Fruit fly (Drosophila melanogaster) whole organism, embryonic: Measurements from ENCODE around the gene Acph-1.

Source experiments
- ATbp ChIP-seq: fragments of 200-800 bp; sonication (Bioruptor generic); optimal IDR thresholded peaks from 2 replicates; lab custom pipeline; 2017; ENCODE audit warnings: missing biosample characterization, mild to moderate bottlenecking, missing genetic modification characterization, missing genetic modification reagents
- Asciz ChIP-seq: fragments of 200-800 bp; sonication (Bioruptor generic); optimal IDR thresholded peaks from 2 replicates; lab custom pipeline; 2017; ENCODE audit warnings: missing biosample characterization, mild to moderate bottlenecking, missing genetic modification characterization, missing genetic modification reagents
- Atf3 ChIP-seq: fragments of 200-800 bp; sonication (Bioruptor generic); optimal IDR thresholded peaks from 3 replicates; lab custom pipeline; 2016; ENCODE audit warnings: missing biosample characterization, missing genetic modification characterization
- CG10366 ChIP-seq: fragments of 200-800 bp; sonication (Bioruptor generic); IDR thresholded peaks from 2 replicates; pipeline ENCODE4 v1.3.6; 2022; ENCODE audit warnings: missing biosample characterization, missing genetic modification characterization
- CG10462 ChIP-seq: fragments of 200-800 bp; sonication (Bioruptor generic); optimal IDR thresholded peaks from 2 replicates; lab custom pipeline; 2016; ENCODE audit warnings: missing biosample characterization, missing genetic modification characterization
- CG11247 ChIP-seq: fragments of 200-800 bp; sonication (Bioruptor generic); IDR thresholded peaks from 2 replicates; pipeline ENCODE4 v1.3.6; 2022; ENCODE audit warnings: missing biosample characterization, missing genetic modification characterization
- CG12104 ChIP-seq: fragments of 200-800 bp; sonication (Bioruptor generic); optimal IDR thresholded peaks from 3 replicates; lab custom pipeline; 2016; ENCODE audit warnings: missing biosample characterization, missing genetic modification characterization
- CG12769 ChIP-seq: fragments of 200-800 bp; sonication (Bioruptor generic); optimal IDR thresholded peaks from 2 replicates; lab custom pipeline; 2019; ENCODE audit warnings: missing biosample characterization, mild to moderate bottlenecking, missing genetic modification characterization, moderate library complexity
- CG12942 ChIP-seq: fragments of 200-800 bp; sonication (Bioruptor generic); optimal IDR thresholded peaks from 3 replicates; lab custom pipeline; 2016; ENCODE audit warnings: missing biosample characterization, missing genetic modification characterization
- CG13296 ChIP-seq: fragments of 200-800 bp; sonication (Bioruptor generic); optimal IDR thresholded peaks from 3 replicates; lab custom pipeline; 2018; ENCODE audit warnings: missing biosample characterization, mild to moderate bottlenecking, missing genetic modification characterization
- CG14441 ChIP-seq: fragments of 200-800 bp; sonication (Bioruptor generic); IDR thresholded peaks from 2 replicates; pipeline ENCODE4 v1.3.6; 2022; ENCODE audit warnings: missing biosample characterization, missing genetic modification characterization
- CG17361 ChIP-seq: fragments of 200-800 bp; sonication (Bioruptor generic); IDR thresholded peaks from 3 replicates; pipeline ENCODE4 v1.3.6; 2022; ENCODE audit warnings: missing biosample characterization, missing genetic modification characterization
- CG18476 ChIP-seq: fragments of 200-800 bp; sonication (Bioruptor generic); optimal IDR thresholded peaks from 2 replicates; lab custom pipeline; 2016; ENCODE audit warnings: missing biosample characterization, mild to moderate bottlenecking, missing genetic modification characterization
- CG2129 ChIP-seq: fragments of 200-800 bp; sonication (Bioruptor generic); IDR thresholded peaks from 2 replicates; pipeline ENCODE4 v1.3.6; 2022; ENCODE audit warnings: missing biosample characterization, missing genetic modification characterization; ENCODE audit not compliant: partially characterized antibody
- CG2678 ChIP-seq: fragments of 200-800 bp; sonication (Bioruptor generic); optimal IDR thresholded peaks from 3 replicates; lab custom pipeline; 2019; ENCODE audit warnings: missing biosample characterization, mild to moderate bottlenecking, missing genetic modification characterization, moderate library complexity
- CG32772 ChIP-seq: fragments of 200-800 bp; sonication (Bioruptor generic); IDR thresholded peaks from 2 replicates; pipeline ENCODE4 v1.3.6; 2022; ENCODE audit warnings: missing biosample characterization, missing genetic modification characterization
- CG34422 ChIP-seq: fragments of 200-800 bp; sonication (Bioruptor generic); IDR thresholded peaks from 3 replicates; pipeline ENCODE4 v1.3.6; 2022; ENCODE audit warnings: missing biosample characterization, missing genetic modification characterization
- CG3995 ChIP-seq: fragments of 200-800 bp; sonication (Bioruptor generic); optimal IDR thresholded peaks from 3 replicates; lab custom pipeline; 2016; ENCODE audit warnings: missing biosample characterization, missing genetic modification characterization
- CG4854 ChIP-seq: fragments of 200-800 bp; sonication (Bioruptor generic); optimal IDR thresholded peaks from 2 replicates; lab custom pipeline; 2016; ENCODE audit warnings: missing biosample characterization, missing genetic modification characterization, inconsistent platforms
- CG8281 ChIP-seq: fragments of 200-800 bp; sonication (Bioruptor generic); optimal IDR thresholded peaks from 2 replicates; lab custom pipeline; 2018; ENCODE audit warnings: missing biosample characterization, mild to moderate bottlenecking, missing genetic modification characterization, moderate library complexity
- CG8388 ChIP-seq: fragments of 200-800 bp; sonication (Bioruptor generic); optimal IDR thresholded peaks from 2 replicates; lab custom pipeline; 2019; ENCODE audit warnings: missing biosample characterization, mild to moderate bottlenecking, missing genetic modification characterization, moderate library complexity
- CG9727 ChIP-seq: fragments of 200-800 bp; sonication (Bioruptor generic); optimal IDR thresholded peaks from 3 replicates; lab custom pipeline; 2017; ENCODE audit warnings: missing biosample characterization, mild to moderate bottlenecking, missing genetic modification characterization
- CG9797 ChIP-seq: fragments of 200-800 bp; sonication (Bioruptor generic); optimal IDR thresholded peaks from 3 replicates; lab custom pipeline; 2018; ENCODE audit warnings: missing biosample characterization, mild to moderate bottlenecking, missing genetic modification characterization
- H2.0 ChIP-seq: fragments of 200-800 bp; sonication (Bioruptor generic); IDR thresholded peaks from 2 replicates; pipeline ENCODE4 v1.3.6; 2022; ENCODE audit warnings: missing biosample characterization, missing genetic modification characterization
- HLH3B ChIP-seq: fragments of 200-800 bp; sonication (Bioruptor generic); IDR thresholded peaks from 2 replicates; pipeline ENCODE4 v1.3.6; 2022; ENCODE audit warnings: missing biosample characterization, missing genetic modification characterization
- Mad ChIP-seq: fragments of 200-800 bp; sonication (Bioruptor generic); optimal IDR thresholded peaks from 2 replicates; lab custom pipeline; 2016; ENCODE audit warnings: missing biosample characterization, missing genetic modification characterization
- Mes4 ChIP-seq: fragments of 200-800 bp; sonication (Bioruptor generic); optimal IDR thresholded peaks from 2 replicates; lab custom pipeline; 2016; ENCODE audit warnings: missing biosample characterization, missing genetic modification characterization
- Optix ChIP-seq: fragments of 200-800 bp; sonication (Bioruptor generic); IDR thresholded peaks from 3 replicates; pipeline ENCODE4 v1.3.6; 2022; ENCODE audit warnings: missing biosample characterization, missing genetic modification characterization
- Poxn ChIP-seq: fragments of 200-800 bp; sonication (Bioruptor generic); IDR thresholded peaks from 2 replicates; pipeline ENCODE4 v1.3.6; 2022; ENCODE audit warnings: missing biosample characterization, missing genetic modification characterization
- Sox102F ChIP-seq: fragments of 200-800 bp; sonication (Bioruptor generic); optimal IDR thresholded peaks from 2 replicates; lab custom pipeline; 2018; ENCODE audit warnings: missing biosample characterization, mild to moderate bottlenecking, missing genetic modification characterization, moderate library complexity
- al ChIP-seq: fragments of 200-800 bp; sonication (Bioruptor generic); IDR thresholded peaks from 2 replicates; pipeline ENCODE4 v1.3.6; 2022; ENCODE audit warnings: missing biosample characterization, missing genetic modification characterization
- bcd ChIP-seq: fragments of 200-800 bp; sonication (Bioruptor generic); optimal IDR thresholded peaks from 2 replicates; lab custom pipeline; 2017; ENCODE audit warnings: missing biosample characterization, mild to moderate bottlenecking, missing genetic modification characterization
- ci ChIP-seq: fragments of 200-800 bp; sonication (Bioruptor generic); IDR thresholded peaks from 3 replicates; pipeline ENCODE4 v1.3.6; 2022; ENCODE audit warnings: missing biosample characterization, missing genetic modification characterization
- dmrt11E ChIP-seq: fragments of 200-800 bp; sonication (Bioruptor generic); optimal IDR thresholded peaks from 3 replicates; lab custom pipeline; 2018; ENCODE audit warnings: missing biosample characterization, mild to moderate bottlenecking, missing genetic modification characterization, moderate library complexity
- esg ChIP-seq: fragments of 200-800 bp; sonication (Bioruptor generic); conservative IDR thresholded peaks from 2 replicates; pipeline ENCODE4 v1.3.6; 2022; ENCODE audit warnings: missing biosample characterization, missing genetic modification characterization
- ewg ChIP-seq: fragments of 200-800 bp; sonication (Bioruptor generic); optimal IDR thresholded peaks from 3 replicates; lab custom pipeline; 2017; ENCODE audit warnings: mild to moderate bottlenecking, missing biosample characterization, missing genetic modification reagents, missing genetic modification characterization
- fd102C ChIP-seq: fragments of 200-800 bp; sonication (Bioruptor generic); optimal IDR thresholded peaks from 2 replicates; lab custom pipeline; 2018; ENCODE audit warnings: missing biosample characterization, mild to moderate bottlenecking, missing genetic modification characterization, moderate library complexity
- gt ChIP-seq: fragments of 200-800 bp; sonication (Bioruptor generic); IDR thresholded peaks from 2 replicates; pipeline ENCODE4 v1.3.6; 2022; ENCODE audit warnings: missing biosample characterization, missing genetic modification characterization
- h ChIP-seq: fragments of >200 bp; optimal IDR thresholded peaks from 2 replicates; lab custom pipeline; 2017
- hth ChIP-seq: fragments of >200 bp; optimal IDR thresholded peaks from 2 replicates; lab custom pipeline; 2017; ENCODE audit warnings: inconsistent platforms
- insv ChIP-seq, 2 experiments: fragments of 200-800 bp; sonication (Bioruptor generic); optimal IDR thresholded peaks; 3 replicates each; lab custom pipeline; 2016 to 2018; ENCODE audit warnings: missing biosample characterization in 2 of 2, missing genetic modification characterization in 2 of 2
- jumu ChIP-seq: fragments of 200-800 bp; sonication (Bioruptor generic); optimal IDR thresholded peaks from 3 replicates; lab custom pipeline; 2016; ENCODE audit warnings: missing biosample characterization, missing genetic modification characterization
- kah ChIP-seq: fragments of 200-800 bp; sonication (Bioruptor generic); optimal IDR thresholded peaks from 2 replicates; lab custom pipeline; 2018; ENCODE audit warnings: missing biosample characterization, mild to moderate bottlenecking, missing genetic modification characterization
- kni ChIP-seq: fragments of 200-800 bp; sonication (Bioruptor generic); optimal IDR thresholded peaks from 3 replicates; lab custom pipeline; 2017; ENCODE audit warnings: mild to moderate bottlenecking, missing biosample characterization, missing genetic modification reagents, missing genetic modification characterization
- lov ChIP-seq, 2 experiments: fragments of 200-800 bp in 1 of 2; fragments of >200 bp in 1 of 2; sonication (Bioruptor generic) in 1 of 2; IDR thresholded peaks in 1 of 2; optimal IDR thresholded peaks in 1 of 2; 2 replicates in 1 of 2; 3 replicates in 1 of 2; pipeline versions ENCODE4 v1.3.6 to Lab custom; 2017 to 2022; ENCODE audit warnings: missing biosample characterization in 1 of 2, missing genetic modification characterization in 1 of 2
- org-1 ChIP-seq: fragments of 200-800 bp; sonication (Bioruptor generic); optimal IDR thresholded peaks from 2 replicates; lab custom pipeline; 2017; ENCODE audit warnings: missing biosample characterization, missing genetic modification characterization
- ranshi ChIP-seq: fragments of 200-800 bp; sonication (Bioruptor generic); IDR thresholded peaks from 2 replicates; pipeline ENCODE4 v1.3.6; 2022; ENCODE audit warnings: missing biosample characterization, missing genetic modification characterization
- sc ChIP-seq, 3 experiments: fragments of >200 bp in 2 of 3; fragments of 200-800 bp in 1 of 3; sonication (Bioruptor generic) in 1 of 3; optimal IDR thresholded peaks; 2 replicates in 2 of 3; 3 replicates in 1 of 3; lab custom pipeline; 2017; ENCODE audit warnings: mild to moderate bottlenecking in 1 of 3, missing biosample characterization in 1 of 3, missing genetic modification characterization in 1 of 3, missing genetic modification reagents in 1 of 3
- sug ChIP-seq: fragments of 200-800 bp; optimal IDR thresholded peaks from 2 replicates; lab custom pipeline; 2019; ENCODE audit warnings: missing biosample characterization, mild to moderate bottlenecking, missing genetic modification characterization, moderate library complexity
- wor ChIP-seq: fragments of 200-800 bp; sonication (Bioruptor generic); IDR thresholded peaks from 2 replicates; pipeline ENCODE4 v1.3.6; 2022; ENCODE audit warnings: missing biosample characterization, missing genetic modification characterization

The Acph-1 gene

DNA sequence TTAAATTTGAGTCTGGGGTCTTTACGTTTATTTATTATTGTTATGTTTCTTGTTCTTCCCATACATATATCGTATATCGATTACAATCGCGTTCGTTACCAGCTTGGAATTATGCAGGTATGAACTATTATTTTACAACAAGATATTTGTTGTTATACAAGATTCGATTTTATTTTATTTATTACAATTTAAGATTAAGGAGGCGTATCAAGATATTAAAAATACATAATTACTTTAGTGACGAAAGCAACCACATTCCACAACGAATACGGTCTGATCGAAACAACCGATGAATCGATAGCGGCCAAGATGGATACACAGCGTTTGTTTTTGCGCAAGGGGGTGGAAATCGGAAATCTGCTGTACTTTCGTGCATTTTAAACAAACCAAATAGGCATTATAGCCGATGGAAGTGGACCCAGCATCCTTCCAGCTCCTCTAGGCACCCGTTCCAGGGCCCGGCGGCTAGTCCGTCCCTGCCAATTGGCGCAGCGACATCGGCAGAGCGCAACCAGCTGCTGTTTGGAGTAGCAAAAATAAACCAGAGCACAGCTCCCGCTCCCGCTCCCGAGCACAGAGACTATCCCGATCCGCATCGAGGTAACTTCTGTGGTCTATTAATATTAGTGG is 4.5 kb upstream of the Acph-1 start, which contains the start of the genes CG15525 and CG11504 (continued):
- TF ChIP-seq CG12104 (GFP tag; lab: Kevin White, UChicago): no peak
- TF ChIP-seq CG11247 (GFP tag; lab: Robert Waterston, UW): no peak
- TF ChIP-seq org-1 (GFP tag; lab: Kevin White, UChicago): no peak
- no peak for TF ChIP-seq h (lab: Kevin White, UChicago)
- no peak for TF ChIP-seq kah (GFP tag; lab: Kevin White, UChicago)
- TF ChIP-seq Poxn (GFP tag; lab: Robert Waterston, UW): no peak
- TF ChIP-seq Asciz (GFP tag; lab: Kevin White, UChicago): no peak
- peak; percentile 10 for TF ChIP-seq CG3995 (GFP tag; lab: Kevin White, UChicago)
- peak; percentile 26 for TF ChIP-seq CG12942
- peak; percentile 52 for TF ChIP-seq ewg (GFP tag; lab: Kevin White, UChicago)
- 0 out of 3 replicates have a peak, but pooled peaks have one; percentile 47 for TF ChIP-seq Optix (GFP tag; lab: Robert Waterston, UW)
- no peak for TF ChIP-seq Atf3 (GFP tag; lab: Kevin White, UChicago)
- peak; percentile 18 for TF ChIP-seq jumu (GFP tag; lab: Kevin White, UChicago)
- TF ChIP-seq CG34422 (GFP tag; lab: Robert Waterston, UW): peak; percentile 79; the same call in 2 of the 3 replicates
- 0 out of 3 replicates have a peak, but pooled peaks have one; percentile 46 for TF ChIP-seq ci (GFP tag; lab: Robert Waterston, UW)
- TF ChIP-seq CG8388 (GFP tag; lab: Kevin White, UChicago): no peak
- TF ChIP-seq fd102C (GFP tag; lab: Kevin White, UChicago): no peak
- peak; percentile 47 for TF ChIP-seq CG18476 (GFP tag; lab: Kevin White, UChicago)
- no peak for TF ChIP-seq sc (optimal IDR thresholded peaks at IDR 0.05; lab: Kevin White, UChicago)
- TF ChIP-seq sc (GFP tag; optimal IDR thresholded peaks at IDR 0.05; lab: Kevin White, UChicago): no peak
- TF ChIP-seq CG9797 (GFP tag; lab: Kevin White, UChicago): peak; percentile 69
- no peak for TF ChIP-seq CG8281 (tag; lab: Kevin White, UChicago)
- no peak for TF ChIP-seq gt (GFP tag; lab: Robert Waterston, UW)
- peak; percentile 78 for TF ChIP-seq CG2129 (GFP tag; lab: Robert Waterston, UW)
- TF ChIP-seq hth: no peak
- TF ChIP-seq HLH3B (GFP tag; lab: Robert Waterston, UW): peak; percentile 58; the same call in 1 of the 2 replicates
- no peak for TF ChIP-seq CG2678 (tag; lab: Kevin White, UChicago)
- peak; percentile 21; the same call in 1 of the 2 replicates for TF ChIP-seq H2.0 (GFP tag; lab: Robert Waterston, UW)
- TF ChIP-seq Mad: peak; percentile 50
- TF ChIP-seq CG4854 (GFP tag; lab: Kevin White, UChicago): peak; percentile 23
- peak; percentile 50 for TF ChIP-seq al (GFP tag; lab: Robert Waterston, UW)
- peak; percentile 58 for TF ChIP-seq ranshi (GFP tag; lab: Robert Waterston, UW)
- TF ChIP-seq bcd (GFP tag; lab: Kevin White, UChicago): no peak
- TF ChIP-seq CG10462 (GFP tag; lab: Kevin White, UChicago): no peak
- TF ChIP-seq ATbp (GFP tag; lab: Kevin White, UChicago): no peak
- TF ChIP-seq CG12769: no peak
- TF ChIP-seq Sox102F: no peak
- TF ChIP-seq dmrt11E (tag; lab: Kevin White, UChicago): no peak
- peak; percentile 72 for TF ChIP-seq esg (GFP tag; lab: Robert Waterston, UW)
- no peak for TF ChIP-seq wor (GFP tag; lab: Robert Waterston, UW)
- peak; percentile 54; the same call in 1 of the 2 replicates for TF ChIP-seq CG10366 (GFP tag; lab: Robert Waterston, UW)
- TF ChIP-seq CG13296: no peak
- peak; percentile 65 for TF ChIP-seq CG14441 (GFP tag; lab: Robert Waterston, UW)
- no peak for TF ChIP-seq sug (tag; lab: Kevin White, UChicago)
- TF ChIP-seq CG9727 (GFP tag; lab: Kevin White, UChicago): peak; percentile 25
- no peak for TF ChIP-seq kni (GFP tag; lab: Kevin White, UChicago)
- TF ChIP-seq CG17361 (GFP tag; lab: Robert Waterston, UW): no peak; the same call in 1 of the 3 replicates
- TF ChIP-seq CG32772 (GFP tag; lab: Robert Waterston, UW): peak; percentile 73
- no peak for TF ChIP-seq Mes4 (GFP tag; lab: Kevin White, UChicago)
- peak in 1 of 2 experiments; percentile 7 for TF ChIP-seq insv (GFP tag; optimal IDR thresholded peaks at IDR 0.05; lab: Kevin White, UChicago)
- no peak for TF ChIP-seq lov (optimal IDR thresholded peaks at IDR 0.05; lab: Kevin White, UChicago)
- no peak for TF ChIP-seq lov (GFP tag; IDR thresholded peaks at IDR 0.05; lab: Robert Waterston, UW)
